Worm (Caenorhabditis elegans) whole organism, mixed stage, embryonic: ENCODE results near the gene C44C10.15.

Experiments used
- M03D4.4 ChIP-seq: sonication (generic microtip); optimal IDR thresholded peaks from 2 replicates; lab custom pipeline; 2017; ENCODE audit warnings: mild to moderate bottlenecking, missing genetic modification characterization, missing compliant biosample characterization
- bed-3 ChIP-seq: fragments of 200-800 bp; sonication (Bioruptor generic); optimal IDR thresholded peaks from 3 replicates; lab custom pipeline; 2018; ENCODE audit warnings: mild to moderate bottlenecking, missing genetic modification characterization, moderate library complexity, missing compliant biosample characterization
- blmp-1 ChIP-seq: fragments of 150-350 bp; optimal IDR thresholded peaks from 2 replicates; lab custom pipeline; 2014; ENCODE audit warnings: missing biosample characterization, missing genetic modification characterization
- ceh-39 ChIP-seq: fragments of 150-350 bp; optimal IDR thresholded peaks from 2 replicates; lab custom pipeline; 2014; ENCODE audit warnings: missing biosample characterization, missing genetic modification characterization
- ceh-43 ChIP-seq: fragments of 200-800 bp; sonication (Bioruptor generic); optimal IDR thresholded peaks from 2 replicates; lab custom pipeline; 2018; ENCODE audit warnings: mild to moderate bottlenecking, missing genetic modification characterization, moderate library complexity, missing compliant biosample characterization
- ces-1 ChIP-seq: fragments of 150-350 bp; optimal IDR thresholded peaks from 2 replicates; lab custom pipeline; 2014; ENCODE audit warnings: missing biosample characterization, missing genetic modification reagents, missing genetic modification characterization
- cnd-1 ChIP-seq: fragments of 200-800 bp; sonication (Bioruptor generic); optimal IDR thresholded peaks from 2 replicates; lab custom pipeline; 2018; ENCODE audit warnings: mild to moderate bottlenecking, missing genetic modification characterization, missing compliant biosample characterization
- drap-1 ChIP-seq: fragments of 200-800 bp; sonication (Bioruptor generic); optimal IDR thresholded peaks from 3 replicates; lab custom pipeline; 2018; ENCODE audit warnings: mild to moderate bottlenecking, missing genetic modification characterization, missing compliant biosample characterization
- elt-3 ChIP-seq: fragments of 150-350 bp; optimal IDR thresholded peaks from 2 replicates; lab custom pipeline; 2014; ENCODE audit warnings: missing biosample characterization, missing genetic modification characterization
- flh-1 ChIP-seq: fragments of 200-800 bp; sonication (Bioruptor generic); optimal IDR thresholded peaks from 2 replicates; lab custom pipeline; 2018; ENCODE audit warnings: mild to moderate bottlenecking, missing genetic modification characterization, moderate library complexity, missing compliant biosample characterization
- ham-2 ChIP-seq: fragments of 200-800 bp; sonication (Bioruptor generic); optimal IDR thresholded peaks from 2 replicates; lab custom pipeline; 2018; ENCODE audit warnings: mild to moderate bottlenecking, missing genetic modification characterization, missing compliant biosample characterization
- hlh-1 ChIP-seq: fragments of 150-350 bp; optimal IDR thresholded peaks from 2 replicates; lab custom pipeline; 2014; ENCODE audit warnings: missing biosample characterization, missing genetic modification reagents, missing genetic modification characterization
- lin-13 ChIP-seq: fragments of 150-350 bp; optimal IDR thresholded peaks from 2 replicates; lab custom pipeline; 2014; ENCODE audit warnings: missing biosample characterization, missing genetic modification characterization
- lin-32 ChIP-seq: fragments of 200-800 bp; sonication (Bioruptor generic); optimal IDR thresholded peaks from 2 replicates; lab custom pipeline; 2018; ENCODE audit warnings: mild to moderate bottlenecking, missing genetic modification characterization, missing compliant biosample characterization
- lsy-2 ChIP-seq: fragments of 150-350 bp; optimal IDR thresholded peaks from 2 replicates; lab custom pipeline; 2014; ENCODE audit warnings: missing biosample characterization, missing genetic modification characterization
- mab-5 ChIP-seq: fragments of 150-350 bp; optimal IDR thresholded peaks from 2 replicates; lab custom pipeline; 2014; ENCODE audit warnings: missing biosample characterization, missing genetic modification characterization
- mep-1 ChIP-seq: fragments of 150-350 bp; optimal IDR thresholded peaks from 2 replicates; lab custom pipeline; 2017; ENCODE audit warnings: missing biosample characterization, missing genetic modification reagents, missing genetic modification characterization, inconsistent platforms
- mls-2 ChIP-seq: sonication (generic microtip); optimal IDR thresholded peaks from 2 replicates; lab custom pipeline; 2016; ENCODE audit warnings: mild to moderate bottlenecking, missing genetic modification characterization, moderate library complexity, missing compliant biosample characterization
- nhr-12 ChIP-seq: fragments of 150-350 bp; optimal IDR thresholded peaks from 2 replicates; lab custom pipeline; 2014; ENCODE audit warnings: missing biosample characterization, missing genetic modification characterization
- nhr-2 ChIP-seq: fragments of 150-350 bp; optimal IDR thresholded peaks from 2 replicates; lab custom pipeline; 2014; ENCODE audit warnings: missing biosample characterization, missing genetic modification characterization
- nhr-237 ChIP-seq: fragments of 150-350 bp; optimal IDR thresholded peaks from 2 replicates; lab custom pipeline; 2014; ENCODE audit warnings: missing biosample characterization, missing genetic modification characterization
- nhr-28 ChIP-seq: fragments of 150-350 bp; optimal IDR thresholded peaks from 2 replicates; lab custom pipeline; 2014; ENCODE audit warnings: missing biosample characterization, missing genetic modification characterization
- nhr-76 ChIP-seq: sonication (generic microtip); optimal IDR thresholded peaks from 2 replicates; lab custom pipeline; 2017; ENCODE audit warnings: missing biosample characterization, missing genetic modification characterization
- pha-4 ChIP-seq: fragments of 150-350 bp; optimal IDR thresholded peaks from 2 replicates; lab custom pipeline; 2018; ENCODE audit warnings: missing biosample characterization, missing genetic modification reagents, missing genetic modification characterization
- sem-2 ChIP-seq: fragments of 200-800 bp; sonication (Bioruptor generic); optimal IDR thresholded peaks from 2 replicates; lab custom pipeline; 2018; ENCODE audit warnings: mild to moderate bottlenecking, missing genetic modification characterization, missing compliant biosample characterization
- snpc-4 ChIP-seq: fragments of 150-350 bp; optimal IDR thresholded peaks from 2 replicates; lab custom pipeline; 2014; ENCODE audit warnings: missing biosample characterization, missing genetic modification characterization
- sptf-1 ChIP-seq: sonication (generic microtip); optimal IDR thresholded peaks from 2 replicates; lab custom pipeline; 2017; ENCODE audit warnings: mild to moderate bottlenecking, missing genetic modification characterization, moderate library complexity, missing compliant biosample characterization
- tbx-8 ChIP-seq: fragments of 200-800 bp; sonication (Bioruptor generic); optimal IDR thresholded peaks from 2 replicates; lab custom pipeline; 2018; ENCODE audit warnings: mild to moderate bottlenecking, missing genetic modification characterization, moderate library complexity, missing compliant biosample characterization
- unc-120 ChIP-seq: sonication (generic microtip); optimal IDR thresholded peaks from 2 replicates; lab custom pipeline; 2017; ENCODE audit warnings: missing genetic modification characterization, missing compliant biosample characterization; ENCODE audit not compliant: poor library complexity, severe bottlenecking
- unc-39 ChIP-seq: fragments of 150-350 bp; optimal IDR thresholded peaks from 2 replicates; lab custom pipeline; 2014; ENCODE audit warnings: missing biosample characterization, missing genetic modification characterization
- zip-8 ChIP-seq: fragments of 150-350 bp; optimal IDR thresholded peaks from 2 replicates; lab custom pipeline; 2014; ENCODE audit warnings: missing biosample characterization, missing genetic modification characterization
- ztf-11 ChIP-seq: fragments of 150-350 bp; optimal IDR thresholded peaks from 2 replicates; lab custom pipeline; 2014; ENCODE audit warnings: missing biosample characterization, missing genetic modification characterization

The C44C10.15 gene

ce11 chrX:11665522-11666017 lies 34.6 kb downstream of the C44C10.15 start:
- TF ChIP-seq lin-13 (tag; lab: Kevin White, UChicago), result no peak
- TF ChIP-seq cnd-1 (tag; lab: Kevin White, UChicago), result no peak
- TF ChIP-seq elt-3 (tag; lab: Kevin White, UChicago), result no peak
- no peak for TF ChIP-seq sem-2 (GFP tag; lab: Kevin White, UChicago)
- no peak for TF ChIP-seq bed-3 (GFP tag; lab: Kevin White, UChicago)
- no peak for TF ChIP-seq drap-1 (GFP tag; lab: Kevin White, UChicago)
- no peak for TF ChIP-seq unc-120
- no peak for TF ChIP-seq zip-8
- TF ChIP-seq nhr-2 (tag; lab: Kevin White, UChicago), result no peak
- no peak for TF ChIP-seq blmp-1 (tag; lab: Kevin White, UChicago)

- TF ChIP-seq pha-4 (tag; lab: Kevin White, UChicago), result peak; percentile 43
- TF ChIP-seq mep-1 (tag; lab: Kevin White, UChicago), result no peak
- TF ChIP-seq, all 35 proteins: peak for 1
These were observed 36.0 kb downstream of the C44C10.15 start for ce11 chrX:11664184-11664583.

- TF ChIP-seq bed-3 (GFP tag; lab: Kevin White, UChicago) (no peak), lin-13 (tag; lab: Kevin White, UChicago) (peak; percentile 72), flh-1 (GFP tag; lab: Kevin White, UChicago) (no peak), ceh-39 (tag; lab: Kevin White, UChicago) (peak; percentile 46), drap-1 (GFP tag; lab: Kevin White, UChicago) (peak; percentile 7), M03D4.4 (tag; lab: Kevin White, UChicago) (peak; percentile 60), mab-5 (tag; lab: Kevin White, UChicago) (no peak), elt-3 (tag; lab: Kevin White, UChicago) (no peak), nhr-2 (tag; lab: Kevin White, UChicago) (no peak), tbx-8 (no peak), zip-8 (no peak), pha-4 (tag; lab: Kevin White, UChicago) (no peak), nhr-237 (no peak), nhr-12 (tag; lab: Kevin White, UChicago) (no peak), mep-1 (tag; lab: Kevin White, UChicago) (peak; percentile 70), mls-2 (no peak), nhr-28 (tag; lab: Kevin White, UChicago) (no peak), snpc-4 (tag; lab: Kevin White, UChicago) (no peak), unc-39 (tag; lab: Kevin White, UChicago) (no peak), ham-2 (GFP tag; lab: Kevin White, UChicago) (no peak), lin-32 (GFP tag; lab: Kevin White, UChicago) (peak; percentile 22), cnd-1 (tag; lab: Kevin White, UChicago) (peak; percentile 55), ceh-43 (GFP tag; lab: Kevin White, UChicago) (no peak)
These were observed 37.6 kb downstream of the C44C10.15 start for ce11 chrX:11662557-11662956.

- TF ChIP-seq nhr-237 (no peak), nhr-76 (no peak), lin-32 (GFP tag; lab: Kevin White, UChicago) (no peak), hlh-1 (tag; lab: Kevin White, UChicago) (no peak), sem-2 (GFP tag; lab: Kevin White, UChicago) (no peak), ceh-39 (tag; lab: Kevin White, UChicago) (no peak), unc-39 (tag; lab: Kevin White, UChicago) (no peak), lsy-2 (tag; lab: Kevin White, UChicago) (no peak), nhr-2 (tag; lab: Kevin White, UChicago) (no peak), ztf-11 (no peak), tbx-8 (no peak), bed-3 (GFP tag; lab: Kevin White, UChicago) (no peak), lin-13 (tag; lab: Kevin White, UChicago) (no peak), ces-1 (no peak), mls-2 (no peak), sptf-1 (tag; lab: Kevin White, UChicago) (no peak)
These were observed 38.1 kb downstream of the C44C10.15 start for ce11 chrX:11662069-11662468.

ce11 chrX:11661625-11662024 lies 38.5 kb downstream of the C44C10.15 start, which contains the start of gene sfxn-1.5:
Gene sfxn-1.5, minus strand, starts transcription at chrX:11661660.
- TF ChIP-seq sptf-1 (tag; lab: Kevin White, UChicago), result no peak
- TF ChIP-seq pha-4 (tag; lab: Kevin White, UChicago), result no peak
- no peak for TF ChIP-seq mab-5 (tag; lab: Kevin White, UChicago)
- no peak for TF ChIP-seq flh-1 (GFP tag; lab: Kevin White, UChicago)
- TF ChIP-seq sem-2 (GFP tag; lab: Kevin White, UChicago), result no peak
